Fruit fly (Drosophila melanogaster) whole organism, embryonic: ENCODE data around the gene loj.

ENCODE experiments used
- Atf6 ChIP-seq: fragments of 200-800 bp; sonication (Bioruptor generic); IDR thresholded peaks from 2 replicates; pipeline ENCODE4 v1.3.6; 2022; ENCODE audit warnings: missing biosample characterization, missing genetic modification characterization
- B-H1 ChIP-seq: fragments of 200-800 bp; sonication (Bioruptor generic); IDR thresholded peaks from 3 replicates; pipeline ENCODE4 v1.3.6; 2022; ENCODE audit warnings: missing biosample characterization, missing genetic modification characterization
- CG10209 ChIP-seq: fragments of 200-800 bp; sonication (Bioruptor generic); optimal IDR thresholded peaks from 3 replicates; lab custom pipeline; 2017; ENCODE audit warnings: missing biosample characterization, mild to moderate bottlenecking, missing genetic modification characterization, missing genetic modification reagents
- CG12391 ChIP-seq: fragments of 200-800 bp; sonication (Bioruptor generic); optimal IDR thresholded peaks from 3 replicates; lab custom pipeline; 2018; ENCODE audit warnings: missing biosample characterization, mild to moderate bottlenecking, missing genetic modification characterization, moderate library complexity
- CG13894 ChIP-seq: fragments of 200-800 bp; sonication (Bioruptor generic); optimal IDR thresholded peaks from 3 replicates; lab custom pipeline; 2018; ENCODE audit warnings: missing biosample characterization, mild to moderate bottlenecking, missing genetic modification characterization, moderate library complexity
- CG1603 ChIP-seq: fragments of 200-800 bp; sonication (Bioruptor generic); optimal IDR thresholded peaks from 2 replicates; lab custom pipeline; 2019; ENCODE audit warnings: missing biosample characterization, mild to moderate bottlenecking, missing genetic modification characterization, moderate library complexity
- CG1832 ChIP-seq: fragments of 200-800 bp; sonication (Bioruptor generic); optimal IDR thresholded peaks from 2 replicates; lab custom pipeline; 2017; ENCODE audit warnings: missing biosample characterization, mild to moderate bottlenecking, missing genetic modification characterization, inconsistent platforms
- CG2116 ChIP-seq: fragments of 200-800 bp; sonication (Bioruptor generic); optimal IDR thresholded peaks from 3 replicates; lab custom pipeline; 2018; ENCODE audit warnings: missing biosample characterization, mild to moderate bottlenecking, missing genetic modification characterization
- CG2678 ChIP-seq: fragments of 200-800 bp; sonication (Bioruptor generic); optimal IDR thresholded peaks from 3 replicates; lab custom pipeline; 2019; ENCODE audit warnings: missing biosample characterization, mild to moderate bottlenecking, missing genetic modification characterization, moderate library complexity
- CG31441 ChIP-seq: fragments of 200-800 bp; sonication (Bioruptor generic); IDR thresholded peaks from 2 replicates; pipeline ENCODE4 v1.3.6; 2022; ENCODE audit warnings: missing biosample characterization, missing genetic modification characterization
- CG3281 ChIP-seq: fragments of 200-800 bp; sonication (Bioruptor generic); optimal IDR thresholded peaks from 3 replicates; lab custom pipeline; 2017; ENCODE audit warnings: missing biosample characterization, mild to moderate bottlenecking, missing genetic modification characterization
- CG3726 ChIP-seq: fragments of 200-800 bp; sonication (Bioruptor generic); IDR thresholded peaks from 3 replicates; pipeline ENCODE4, ENCODE4 v1.3.6; 2022; ENCODE audit warnings: missing biosample characterization, missing genetic modification characterization
- CG3847 ChIP-seq: fragments of 200-800 bp; sonication (Bioruptor generic); IDR thresholded peaks from 2 replicates; pipeline ENCODE4 v1.3.6; 2022; ENCODE audit warnings: missing biosample characterization, missing genetic modification characterization
- CG7556 ChIP-seq: fragments of 200-800 bp; sonication (Bioruptor generic); optimal IDR thresholded peaks from 2 replicates; lab custom pipeline; 2017; ENCODE audit warnings: missing biosample characterization, mild to moderate bottlenecking, missing genetic modification characterization
- CG8290 ChIP-seq, 3 experiments: fragments of 200-800 bp; sonication (Bioruptor generic); optimal IDR thresholded peaks; 2 replicates each; lab custom pipeline; 2016 to 2019; ENCODE audit warnings: missing biosample characterization in 3 of 3, missing genetic modification characterization in 3 of 3, mild to moderate bottlenecking in 2 of 3, moderate library complexity in 1 of 3
- CG9609 ChIP-seq: fragments of 200-800 bp; sonication (Bioruptor generic); optimal IDR thresholded peaks from 3 replicates; lab custom pipeline; 2016; ENCODE audit warnings: missing biosample characterization, missing genetic modification characterization
- Camta ChIP-seq: fragments of 200-800 bp; sonication (Bioruptor generic); optimal IDR thresholded peaks from 2 replicates; lab custom pipeline; 2016; ENCODE audit warnings: missing biosample characterization, missing genetic modification characterization
- D ChIP-seq, 2 experiments: fragments of 200-800 bp in 1 of 2; fragments of >200 bp in 1 of 2; sonication (Bioruptor generic) in 1 of 2; optimal IDR thresholded peaks; 2 replicates in 1 of 2; 3 replicates in 1 of 2; lab custom pipeline; 2017; ENCODE audit warnings: mild to moderate bottlenecking in 1 of 2, missing biosample characterization in 1 of 2, missing genetic modification characterization in 1 of 2, missing genetic modification reagents in 1 of 2
- Ets65A ChIP-seq: fragments of 200-800 bp; sonication (Bioruptor generic); peaks from one replicate; lab custom pipeline; 2016; ENCODE audit warnings: missing biosample characterization, missing genetic modification characterization
- Fer1 ChIP-seq: fragments of 200-800 bp; sonication (Bioruptor generic); optimal IDR thresholded peaks from 2 replicates; lab custom pipeline; 2017; ENCODE audit warnings: missing biosample characterization, mild to moderate bottlenecking, missing genetic modification characterization
- Hmr ChIP-seq: fragments of 200-800 bp; sonication (Bioruptor generic); optimal IDR thresholded peaks from 3 replicates; lab custom pipeline; 2017; ENCODE audit warnings: mild to moderate bottlenecking, missing biosample characterization, missing genetic modification reagents, missing genetic modification characterization
- Hr3 ChIP-seq: fragments of 200-800 bp; sonication (Bioruptor generic); optimal IDR thresholded peaks from 3 replicates; lab custom pipeline; 2016; ENCODE audit warnings: missing biosample characterization, missing genetic modification characterization
- Hr51 ChIP-seq, 2 experiments: fragments of 200-800 bp; sonication (Bioruptor generic); optimal IDR thresholded peaks; 2 replicates in 1 of 2; 3 replicates in 1 of 2; lab custom pipeline; 2016 to 2018; ENCODE audit warnings: missing biosample characterization in 2 of 2, missing genetic modification characterization in 2 of 2, mild to moderate bottlenecking in 1 of 2, moderate library complexity in 1 of 2
- Oli ChIP-seq: fragments of 200-800 bp; sonication (Bioruptor generic); optimal IDR thresholded peaks from 2 replicates; lab custom pipeline; 2018; ENCODE audit warnings: missing biosample characterization, mild to moderate bottlenecking, missing genetic modification characterization, moderate library complexity
- Xrp1 ChIP-seq: fragments of 200-800 bp; sonication (Bioruptor generic); IDR thresholded peaks from 2 replicates; pipeline ENCODE4 v1.3.6; 2022; ENCODE audit warnings: missing biosample characterization, missing genetic modification characterization
- YL-1 ChIP-seq: fragments of 200-800 bp; sonication (Bioruptor generic); optimal IDR thresholded peaks from 3 replicates; lab custom pipeline; 2017; ENCODE audit warnings: missing biosample characterization, mild to moderate bottlenecking, missing genetic modification characterization
- abd-A ChIP-seq: fragments of 200-800 bp; sonication (Bioruptor generic); optimal IDR thresholded peaks from 3 replicates; lab custom pipeline; 2019; ENCODE audit warnings: missing biosample characterization, mild to moderate bottlenecking, missing genetic modification characterization, moderate library complexity
- az2 ChIP-seq: fragments of 200-800 bp; sonication (Bioruptor generic); optimal IDR thresholded peaks from 3 replicates; lab custom pipeline; 2016; ENCODE audit warnings: missing biosample characterization, missing genetic modification characterization
- bab2 ChIP-seq: fragments of 200-800 bp; sonication (Bioruptor generic); optimal IDR thresholded peaks from 2 replicates; lab custom pipeline; 2016; ENCODE audit warnings: missing biosample characterization, missing genetic modification characterization
- bsh ChIP-seq, 2 experiments: fragments of 200-800 bp; sonication (Bioruptor generic); optimal IDR thresholded peaks; 2 replicates each; lab custom pipeline; 2017 to 2018; ENCODE audit warnings: mild to moderate bottlenecking in 2 of 2, missing biosample characterization in 2 of 2, missing genetic modification characterization in 2 of 2, moderate library complexity in 1 of 2
- croc ChIP-seq: fragments of 200-800 bp; sonication (Bioruptor generic); conservative IDR thresholded peaks from 3 replicates; pipeline ENCODE4 v1.3.6; 2022; ENCODE audit warnings: missing biosample characterization, missing genetic modification characterization
- dmrt11E ChIP-seq: fragments of 200-800 bp; sonication (Bioruptor generic); optimal IDR thresholded peaks from 3 replicates; lab custom pipeline; 2018; ENCODE audit warnings: missing biosample characterization, mild to moderate bottlenecking, missing genetic modification characterization, moderate library complexity
- dpn ChIP-seq, 2 experiments: fragments of 200-800 bp; sonication (Bioruptor generic); optimal IDR thresholded peaks; 3 replicates each; lab custom pipeline; 2016; ENCODE audit warnings: missing biosample characterization in 2 of 2, missing genetic modification characterization in 2 of 2
- dysf ChIP-seq: fragments of 200-800 bp; sonication (Bioruptor generic); IDR thresholded peaks from 3 replicates; pipeline ENCODE4 v1.3.6; 2022; ENCODE audit warnings: missing biosample characterization, missing genetic modification characterization
- esg ChIP-seq: fragments of 200-800 bp; sonication (Bioruptor generic); conservative IDR thresholded peaks from 2 replicates; pipeline ENCODE4 v1.3.6; 2022; ENCODE audit warnings: missing biosample characterization, missing genetic modification characterization
- fu2 ChIP-seq: fragments of 200-800 bp; sonication (Bioruptor generic); optimal IDR thresholded peaks from 2 replicates; lab custom pipeline; 2016; ENCODE audit warnings: missing biosample characterization, missing genetic modification characterization
- jing ChIP-seq: fragments of 200-800 bp; sonication (Bioruptor generic); optimal IDR thresholded peaks from 2 replicates; lab custom pipeline; 2018; ENCODE audit warnings: missing biosample characterization, mild to moderate bottlenecking, missing genetic modification characterization
- maf-S ChIP-seq: fragments of 200-800 bp; sonication (Bioruptor generic); optimal IDR thresholded peaks from 2 replicates; lab custom pipeline; 2016; ENCODE audit warnings: missing biosample characterization, missing genetic modification characterization
- mam ChIP-seq: fragments of 200-800 bp; sonication (Bioruptor generic); optimal IDR thresholded peaks from 3 replicates; lab custom pipeline; 2016; ENCODE audit warnings: missing biosample characterization, missing genetic modification characterization
- org-1 ChIP-seq: fragments of 200-800 bp; sonication (Bioruptor generic); optimal IDR thresholded peaks from 2 replicates; lab custom pipeline; 2017; ENCODE audit warnings: missing biosample characterization, missing genetic modification characterization
- pho ChIP-seq: fragments of 200-800 bp; sonication (Bioruptor generic); optimal IDR thresholded peaks from 2 replicates; lab custom pipeline; 2016; ENCODE audit warnings: missing biosample characterization, missing genetic modification characterization
- pnt ChIP-seq: fragments of 200-800 bp; sonication (Bioruptor generic); optimal IDR thresholded peaks from 3 replicates; lab custom pipeline; 2016; ENCODE audit warnings: missing biosample characterization, missing genetic modification characterization
- prd ChIP-seq, 3 experiments: fragments of >200 bp in 2 of 3; fragments of 200-800 bp in 1 of 3; sonication (Bioruptor generic) in 1 of 3; optimal IDR thresholded peaks in 2 of 3; IDR thresholded peaks in 1 of 3; 2 replicates in 2 of 3; 3 replicates in 1 of 3; pipeline versions ENCODE4 v1.3.6 to Lab custom; 2017 to 2022; ENCODE audit warnings: missing biosample characterization in 1 of 3, missing genetic modification characterization in 1 of 3
- row ChIP-seq: fragments of 200-800 bp; sonication (Bioruptor generic); IDR thresholded peaks from 3 replicates; pipeline ENCODE4 v1.3.6; 2022; ENCODE audit warnings: missing biosample characterization, missing genetic modification characterization
- slbo ChIP-seq: fragments of 200-800 bp; sonication (Bioruptor generic); IDR thresholded peaks from 2 replicates; pipeline ENCODE4 v1.3.6; 2022; ENCODE audit warnings: missing biosample characterization, missing genetic modification characterization
- sob ChIP-seq: fragments of 200-800 bp; sonication (Bioruptor generic); IDR thresholded peaks from 2 replicates; pipeline ENCODE4 v1.3.6; 2022; ENCODE audit warnings: missing biosample characterization, missing genetic modification characterization
- tio ChIP-seq: fragments of 200-800 bp; sonication (Bioruptor generic); optimal IDR thresholded peaks from 2 replicates; lab custom pipeline; 2017; ENCODE audit warnings: missing biosample characterization, missing genetic modification characterization, inconsistent platforms

Gene loj

dm6 chr3L:6085157-6085556, 9.6 kb upstream of the loj start (continued):
- TF ChIP-seq fu2 (GFP tag; lab: Kevin White, UChicago) (no peak), CG3281 (GFP tag; lab: Kevin White, UChicago) (peak; percentile 20), CG12391 (peak; percentile 40), dmrt11E (tag; lab: Kevin White, UChicago) (peak; percentile 30), CG7556 (peak; percentile 67), D (optimal IDR thresholded peaks at IDR 0.05; lab: Kevin White, UChicago) (no peak), D (GFP tag; optimal IDR thresholded peaks at IDR 0.05; lab: Kevin White, UChicago) (peak; percentile 32), dysf (GFP tag; lab: Robert Waterston, UW) (peak; percentile 47; the same call in 2 of the 3 replicates), Hr51 (GFP tag; optimal IDR thresholded peaks at IDR 0.05; lab: Kevin White, UChicago) (peak in 1 of 2 experiments; percentile 42), CG10209 (GFP tag; lab: Kevin White, UChicago) (peak; percentile 3), tio (GFP tag; lab: Kevin White, UChicago) (peak; percentile 4), sob (GFP tag; lab: Robert Waterston, UW) (0 out of 2 replicates have a peak, but pooled peaks have one; percentile 5), Fer1 (peak; percentile 52)

dm6 chr3L:6085988-6086387, 8.8 kb upstream of the loj start:
- TF ChIP-seq az2 (GFP tag; lab: Kevin White, UChicago) = peak; percentile 37
- TF ChIP-seq pnt = peak; percentile 12
- TF ChIP-seq CG8290 (GFP tag; optimal IDR thresholded peaks at IDR 0.05; lab: Kevin White, UChicago) = no peak
- peak in 1 of 2 experiments; percentile 5 for TF ChIP-seq CG8290 (tag; optimal IDR thresholded peaks at IDR 0.05; lab: Kevin White, UChicago)
- peak; percentile 38 for TF ChIP-seq pho (GFP tag; lab: Kevin White, UChicago)
- TF ChIP-seq CG1832 (GFP tag; lab: Kevin White, UChicago) = no peak
- peak; percentile 6 for TF ChIP-seq CG10209 (GFP tag; lab: Kevin White, UChicago)
- TF ChIP-seq prd (optimal IDR thresholded peaks at IDR 0.05; lab: Kevin White, UChicago) = no peak
- TF ChIP-seq prd (GFP tag; IDR thresholded peaks at IDR 0.05; lab: Robert Waterston, UW) = peak; percentile 45; the same call in 1 of the 3 replicates
- TF ChIP-seq croc (GFP tag; lab: Robert Waterston, UW) = peak; percentile 44; the same call in 1 of the 3 replicates
- TF ChIP-seq Oli (tag; lab: Kevin White, UChicago) = peak; percentile 17
- TF ChIP-seq CG2678 (tag; lab: Kevin White, UChicago) = peak; percentile 50
- peak; percentile 70 for TF ChIP-seq Ets65A (GFP tag; lab: Kevin White, UChicago)
- no peak for TF ChIP-seq CG2116 (GFP tag; lab: Kevin White, UChicago)
- TF ChIP-seq Camta = peak; percentile 51
- no peak for TF ChIP-seq B-H1 (GFP tag; lab: Robert Waterston, UW)
- peak in 1 of 2 experiments; percentile 55 for TF ChIP-seq bsh (GFP tag; optimal IDR thresholded peaks at IDR 0.05; lab: Kevin White, UChicago)
- TF ChIP-seq bab2 = peak; percentile 24
- TF ChIP-seq org-1 (GFP tag; lab: Kevin White, UChicago) = peak; percentile 10
- peak; percentile 57 for TF ChIP-seq row (GFP tag; lab: Robert Waterston, UW)
- TF ChIP-seq dpn (GFP tag; optimal IDR thresholded peaks at IDR 0.05; lab: Kevin White, UChicago) = peak; percentile 27 to 48
- TF ChIP-seq Atf6 = peak; percentile 61
- peak; percentile 46 for TF ChIP-seq CG1603
- no peak for TF ChIP-seq YL-1 (GFP tag; lab: Kevin White, UChicago)
- TF ChIP-seq mam (GFP tag; lab: Kevin White, UChicago) = peak; percentile 47
- peak; percentile 40; the same call in 1 of the 2 replicates for TF ChIP-seq Xrp1 (GFP tag; lab: Robert Waterston, UW)
- TF ChIP-seq CG13894 (tag; lab: Kevin White, UChicago) = no peak
- peak; percentile 15 for TF ChIP-seq maf-S (GFP tag; lab: Kevin White, UChicago)
- TF ChIP-seq Hmr (GFP tag; lab: Kevin White, UChicago) = peak; percentile 38
- TF ChIP-seq jing (GFP tag; lab: Kevin White, UChicago) = no peak
- peak; percentile 10 for TF ChIP-seq CG9609 (GFP tag; lab: Kevin White, UChicago)
- no peak for TF ChIP-seq CG3726 (GFP tag; lab: Robert Waterston, UW)
- TF ChIP-seq esg (GFP tag; lab: Robert Waterston, UW) = 0 out of 2 replicates have a peak, but pooled peaks have one; percentile 15
- peak; percentile 68 for TF ChIP-seq slbo
- no peak for TF ChIP-seq dmrt11E (tag; lab: Kevin White, UChicago)
- TF ChIP-seq Hr3 (GFP tag; lab: Kevin White, UChicago) = peak; percentile 14
- 0 out of 2 replicates have a peak, but pooled peaks have one; percentile 11 for TF ChIP-seq CG31441
- TF ChIP-seq abd-A (tag; lab: Kevin White, UChicago) = no peak
- TF ChIP-seq CG3847 = peak; percentile 58
